Worm (Caenorhabditis elegans) whole organism, L2 larva: ENCODE measurements around the gene exos-8.
A peak's percentile ranks its signal among the peaks of the same experiment; 100 is the strongest.

Source experiments
- R02D3.7 ChIP-seq: fragments of 150-350 bp; optimal IDR thresholded peaks from 2 replicates; lab custom pipeline; 2014; ENCODE audit warnings: missing biosample characterization, missing genetic modification characterization
- Y55F3AM.14 ChIP-seq: fragments of 200-800 bp; sonication (Bioruptor generic); optimal IDR thresholded peaks from 2 replicates; lab custom pipeline; 2018; ENCODE audit warnings: mild to moderate bottlenecking, missing genetic modification characterization, missing compliant biosample characterization
- ZK546.5 ChIP-seq: sonication (generic microtip); optimal IDR thresholded peaks from 2 replicates; lab custom pipeline; 2017; ENCODE audit warnings: missing biosample characterization, missing genetic modification characterization
- aly-2 ChIP-seq: fragments of 150-350 bp; optimal IDR thresholded peaks from 2 replicates; lab custom pipeline; 2014; ENCODE audit warnings: missing biosample characterization, missing genetic modification characterization
- ama-1 ChIP-seq: fragments of 150-350 bp; optimal IDR thresholded peaks from 2 replicates; lab custom pipeline; 2018; ENCODE audit warnings: inconsistent platforms
- crh-2 ChIP-seq: sonication (generic microtip); optimal IDR thresholded peaks from 2 replicates; lab custom pipeline; 2017; ENCODE audit warnings: missing biosample characterization, missing genetic modification characterization
- dmd-4 ChIP-seq: sonication (generic microtip); optimal IDR thresholded peaks from 2 replicates; lab custom pipeline; 2017; ENCODE audit warnings: missing biosample characterization, missing genetic modification characterization
- egl-27 ChIP-seq: sonication (generic microtip); optimal IDR thresholded peaks from 3 replicates; lab custom pipeline; 2017; ENCODE audit warnings: missing biosample characterization, missing genetic modification reagents, missing genetic modification characterization
- elt-3 ChIP-seq: sonication (generic microtip); optimal IDR thresholded peaks from 2 replicates; lab custom pipeline; 2017; ENCODE audit warnings: missing biosample characterization, missing genetic modification characterization
- gmeb-1 ChIP-seq: fragments of 150-350 bp; optimal IDR thresholded peaks from 2 replicates; lab custom pipeline; 2014; ENCODE audit warnings: missing biosample characterization, missing genetic modification characterization
- lin-11 ChIP-seq: fragments of 150-350 bp; sonication (generic microtip); optimal IDR thresholded peaks from 2 replicates; lab custom pipeline; 2014; ENCODE audit warnings: missing biosample characterization, missing genetic modification characterization, inconsistent platforms, mixed read lengths
- lin-13 ChIP-seq: fragments of 150-350 bp; optimal IDR thresholded peaks from 2 replicates; lab custom pipeline; 2014; ENCODE audit warnings: missing biosample characterization, missing genetic modification reagents, missing genetic modification characterization
- lsy-2 ChIP-seq, 2 experiments: fragments of 150-350 bp in 1 of 2; sonication (generic microtip) in 1 of 2; optimal IDR thresholded peaks; 2 replicates each; lab custom pipeline; 2014 to 2017; ENCODE audit warnings: missing biosample characterization in 2 of 2, missing genetic modification characterization in 2 of 2
- mbf-1 ChIP-seq: sonication (generic microtip); optimal IDR thresholded peaks from 2 replicates; lab custom pipeline; 2017; ENCODE audit warnings: missing biosample characterization, missing genetic modification characterization
- mdl-1 ChIP-seq, 2 experiments: fragments of 150-350 bp in 1 of 2; sonication (generic microtip) in 1 of 2; optimal IDR thresholded peaks; 2 replicates each; lab custom pipeline; 2017; ENCODE audit warnings: missing biosample characterization in 2 of 2, missing genetic modification characterization in 2 of 2
- nhr-10 ChIP-seq: sonication (generic microtip); optimal IDR thresholded peaks from 2 replicates; lab custom pipeline; 2017; ENCODE audit warnings: missing biosample characterization, missing genetic modification characterization
- nhr-11 ChIP-seq: fragments of 150-350 bp; optimal IDR thresholded peaks from 2 replicates; lab custom pipeline; 2014; ENCODE audit warnings: missing biosample characterization, missing genetic modification characterization
- nhr-12 ChIP-seq: fragments of 150-350 bp; optimal IDR thresholded peaks from 2 replicates; lab custom pipeline; 2014; ENCODE audit warnings: missing biosample characterization, missing genetic modification characterization
- nhr-129 ChIP-seq: fragments of 150-350 bp; optimal IDR thresholded peaks from 2 replicates; lab custom pipeline; 2014; ENCODE audit warnings: missing biosample characterization, missing genetic modification characterization
- nhr-21 ChIP-seq: fragments of 150-350 bp; optimal IDR thresholded peaks from 2 replicates; lab custom pipeline; 2014; ENCODE audit warnings: missing biosample characterization, missing genetic modification characterization
- nhr-23 ChIP-seq: fragments of 150-350 bp; optimal IDR thresholded peaks from 2 replicates; lab custom pipeline; 2014; ENCODE audit warnings: missing biosample characterization, missing genetic modification reagents, missing genetic modification characterization
- nhr-25 ChIP-seq: fragments of 150-350 bp; sonication (generic microtip); optimal IDR thresholded peaks from 3 replicates; lab custom pipeline; 2014; ENCODE audit warnings: missing biosample characterization, missing genetic modification characterization
- nhr-77 ChIP-seq: fragments of 150-350 bp; optimal IDR thresholded peaks from 2 replicates; lab custom pipeline; 2014; ENCODE audit warnings: missing biosample characterization, missing genetic modification characterization
- peb-1 ChIP-seq: fragments of 150-350 bp; optimal IDR thresholded peaks from 2 replicates; lab custom pipeline; 2014; ENCODE audit warnings: missing biosample characterization, missing genetic modification characterization
- skn-1 ChIP-seq: sonication (generic microtip); optimal IDR thresholded peaks from 2 replicates; lab custom pipeline; 2017; ENCODE audit warnings: missing biosample characterization, missing genetic modification characterization
- sma-9 ChIP-seq, 2 experiments: fragments of 150-350 bp in 1 of 2; sonication (generic microtip) in 1 of 2; optimal IDR thresholded peaks; 2 replicates each; lab custom pipeline; 2014 to 2016; ENCODE audit warnings: missing genetic modification characterization in 2 of 2, mild to moderate bottlenecking in 1 of 2, missing biosample characterization in 1 of 2, missing compliant biosample characterization in 1 of 2, missing genetic modification reagents in 1 of 2, moderate library complexity in 1 of 2
- unc-55 ChIP-seq: fragments of 150-350 bp; sonication (generic microtip); optimal IDR thresholded peaks from 3 replicates; lab custom pipeline; 2014; ENCODE audit warnings: missing biosample characterization, missing genetic modification reagents, missing genetic modification characterization
- unc-62 ChIP-seq: fragments of 150-350 bp; optimal IDR thresholded peaks from 2 replicates; lab custom pipeline; 2014; ENCODE audit warnings: missing biosample characterization, missing genetic modification reagents, missing genetic modification characterization
- ztf-1 ChIP-seq: fragments of 200-800 bp; sonication (Bioruptor generic); conservative IDR thresholded peaks from 2 replicates; pipeline ENCODE4 v1.3.6; 2022; ENCODE audit warnings: missing genetic modification characterization, missing compliant biosample characterization
- ztf-11 ChIP-seq: sonication (generic microtip); optimal IDR thresholded peaks from 2 replicates; lab custom pipeline; 2017; ENCODE audit warnings: missing biosample characterization, missing genetic modification characterization
- ztf-4 ChIP-seq: fragments of 150-350 bp; optimal IDR thresholded peaks from 2 replicates; lab custom pipeline; 2014; ENCODE audit warnings: missing biosample characterization, missing genetic modification characterization

Gene exos-8

ce11 chrII:6736604-6737003, 4.9 kb upstream of the exos-8 start, which contains the start of gene T14B4.1:
Gene T14B4.1 (plus strand): TSS chrII:6736904.
- TF ChIP-seq elt-3 (tag; lab: Kevin White, UChicago) (no peak), lsy-2 (tag; optimal IDR thresholded peaks at IDR 0.05; lab: Kevin White, UChicago) (no peak), unc-55 (GFP tag; lab: Kevin White, UChicago) (no peak), mdl-1 (tag; optimal IDR thresholded peaks at IDR 0.05; lab: Kevin White, UChicago) (no peak), nhr-23 (tag; lab: Kevin White, UChicago) (no peak), nhr-10 (tag; lab: Kevin White, UChicago) (no peak), ztf-11 (tag; lab: Kevin White, UChicago) (no peak), egl-27 (no peak), crh-2 (tag; lab: Kevin White, UChicago) (no peak), ZK546.5 (tag; lab: Kevin White, UChicago) (no peak), nhr-21 (tag; lab: Kevin White, UChicago) (no peak), Y55F3AM.14 (GFP tag; lab: Kevin White, UChicago) (no peak), lin-13 (no peak), R02D3.7 (tag; lab: Kevin White, UChicago) (no peak), peb-1 (tag; lab: Kevin White, UChicago) (no peak), dmd-4 (tag; lab: Kevin White, UChicago) (no peak), nhr-77 (tag; lab: Kevin White, UChicago) (no peak)

- TF ChIP-seq sma-9 (GFP tag; optimal IDR thresholded peaks at IDR 0.05; lab: Kevin White, UChicago) (no peak), sma-9 (tag; optimal IDR thresholded peaks at IDR 0.05; lab: Kevin White, UChicago) (no peak), nhr-77 (tag; lab: Kevin White, UChicago) (no peak), ztf-1 (GFP tag; lab: Robert Waterston, UW) (no peak), crh-2 (tag; lab: Kevin White, UChicago) (no peak), nhr-129 (tag; lab: Kevin White, UChicago) (no peak), unc-62 (GFP tag; lab: Kevin White, UChicago) (no peak)
Observed at ce11 chrII:6742614-6743013, 1.1 kb downstream of the exos-8 start, which contains the start of gene F41G3.6. Gene F41G3.6 (plus strand): TSS chrII:6742914.

ce11 chrII:6744648-6745047, 3.2 kb downstream of the exos-8 start, which contains the start of gene ins-15:
Gene ins-15 (minus strand): TSS chrII:6744748.
- TF ChIP-seq dmd-4 (tag; lab: Kevin White, UChicago) = no peak
- TF ChIP-seq, all 48 proteins: peak for 0

- TF ChIP-seq sma-9 (GFP tag; optimal IDR thresholded peaks at IDR 0.05; lab: Kevin White, UChicago) (peak; percentile 33), sma-9 (tag; optimal IDR thresholded peaks at IDR 0.05; lab: Kevin White, UChicago) (no peak), R02D3.7 (tag; lab: Kevin White, UChicago) (no peak), nhr-12 (tag; lab: Kevin White, UChicago) (no peak), ztf-1 (GFP tag; lab: Robert Waterston, UW) (no peak)
Observed at ce11 chrII:6745783-6746182, 4.3 kb downstream of the exos-8 start, which contains the start of gene ins-14. Gene ins-14 (minus strand): TSS chrII:6745814.

- TF ChIP-seq lin-11 (tag; lab: Kevin White, UChicago) (no peak), nhr-25 (tag; lab: Kevin White, UChicago) (no peak), nhr-23 (tag; lab: Kevin White, UChicago) (no peak), lsy-2 (tag; optimal IDR thresholded peaks at IDR 0.05; lab: Kevin White, UChicago) (no peak), gmeb-1 (no peak), nhr-11 (tag; lab: Kevin White, UChicago) (no peak), ama-1 (lab: Kevin White, UChicago) (no peak), unc-55 (GFP tag; lab: Kevin White, UChicago) (no peak), nhr-12 (tag; lab: Kevin White, UChicago) (no peak)
- TF ChIP-seq, all 48 proteins: peak for 0
Observed at ce11 chrII:6746404-6746803, 4.9 kb downstream of the exos-8 start, which contains the start of gene F41G3.5. Gene F41G3.5 (plus strand): TSS chrII:6746704.

ce11 chrII:6749422-6749821, 7.9 kb downstream of the exos-8 start, which contains the start of gene F41G3.10:
Gene F41G3.10 (minus strand): TSS chrII:6749522.
- TF ChIP-seq lin-11 (tag; lab: Kevin White, UChicago) = no peak
- no peak for TF ChIP-seq skn-1 (tag; lab: Kevin White, UChicago)
- TF ChIP-seq ztf-4 (tag; lab: Kevin White, UChicago) = no peak
- TF ChIP-seq egl-27 = no peak
- no peak for TF ChIP-seq ama-1 (lab: Kevin White, UChicago)
- TF ChIP-seq Y55F3AM.14 (GFP tag; lab: Kevin White, UChicago) = no peak
- no peak for TF ChIP-seq sma-9 (GFP tag; optimal IDR thresholded peaks at IDR 0.05; lab: Kevin White, UChicago)
- no peak for TF ChIP-seq sma-9 (tag; optimal IDR thresholded peaks at IDR 0.05; lab: Kevin White, UChicago)
- TF ChIP-seq mbf-1 (tag; lab: Kevin White, UChicago) = no peak
- no peak for TF ChIP-seq aly-2 (tag; lab: Kevin White, UChicago)
- no peak for TF ChIP-seq nhr-25 (tag; lab: Kevin White, UChicago)
